Worm (Caenorhabditis elegans): ENCODE data around the gene nhr-88.

DNA sequence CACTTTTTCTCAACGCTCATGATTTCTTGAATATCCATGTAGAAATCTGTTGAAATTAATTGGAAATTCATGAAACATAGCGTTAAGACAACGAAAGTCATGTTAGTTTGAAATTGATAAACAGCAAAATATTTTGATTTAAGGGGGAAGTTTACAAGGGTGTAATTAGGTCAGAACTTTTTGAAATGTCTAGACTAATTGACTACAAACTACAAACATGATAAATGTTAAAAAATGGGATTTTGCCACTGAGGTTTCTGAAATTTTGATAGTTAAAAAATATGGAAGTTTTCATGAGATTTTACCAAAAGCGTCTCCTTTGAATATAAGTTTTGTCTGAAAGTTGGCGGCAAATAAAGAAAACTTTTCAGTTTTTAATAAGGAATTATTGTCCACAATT is 38.6 kb upstream of the nhr-88 start, which contains the start of gene irld-65:
- no peak for TF ChIP-seq ama-1 (optimal IDR thresholded peaks at IDR 0.05)
- TF ChIP-seq jun-1 (tag; optimal IDR thresholded peaks at IDR 0.05): no peak
- TF ChIP-seq lin-15B (tag; optimal IDR thresholded peaks at IDR 0.05): no peak
- no peak for TF ChIP-seq fkh-10 (GFP tag; optimal IDR thresholded peaks at IDR 0.05)
- no peak for TF ChIP-seq tbx-2 (tag; optimal IDR thresholded peaks at IDR 0.05)
- no peak for TF ChIP-seq nhr-237 (tag; optimal IDR thresholded peaks at IDR 0.05)
- TF ChIP-seq zag-1 (tag; optimal IDR thresholded peaks at IDR 0.05): no peak

All from whole organism, L3 larva.